Worm (Caenorhabditis elegans) whole organism, young adult: Measurements from ENCODE around the gene ZC116.1.

ENCODE experiments used
- C06A6.2 ChIP-seq: fragments of 200-800 bp; sonication (Bioruptor generic); conservative IDR thresholded peaks from 2 replicates; pipeline ENCODE4 v1.3.6; 2022; ENCODE audit warnings: missing genetic modification characterization, missing compliant biosample characterization
- F33H1.4 ChIP-seq: fragments of 200-800 bp; sonication (Bioruptor generic); IDR thresholded peaks from 2 replicates; pipeline ENCODE4 v1.3.6; 2022; ENCODE audit warnings: missing genetic modification reagents, missing genetic modification characterization, missing compliant biosample characterization
- akir-1 ChIP-seq: fragments of 200-800 bp; sonication (Bioruptor generic); optimal IDR thresholded peaks from 2 replicates; lab custom pipeline; 2018; ENCODE audit warnings: mild to moderate bottlenecking, missing genetic modification characterization, moderate library complexity, missing compliant biosample characterization
- ama-1 ChIP-seq, 3 experiments: fragments of 150-350 bp in 1 of 3; sonication (generic microtip) in 2 of 3; optimal IDR thresholded peaks; 2 replicates each; lab custom pipeline; 2014 to 2018; ENCODE audit warnings: missing biosample characterization in 2 of 3, missing genetic modification characterization in 2 of 3, missing genetic modification reagents in 2 of 3
- attf-6 ChIP-seq: fragments of 200-800 bp; sonication (Bioruptor generic); IDR thresholded peaks from 2 replicates; pipeline ENCODE4 v1.3.6; 2022; ENCODE audit warnings: missing genetic modification reagents, missing genetic modification characterization, missing compliant biosample characterization
- ceh-79 ChIP-seq: sonication (generic microtip); optimal IDR thresholded peaks from 2 replicates; lab custom pipeline; 2017; ENCODE audit warnings: mild to moderate bottlenecking, missing genetic modification characterization, missing compliant biosample characterization
- ets-4 ChIP-seq: fragments of 200-800 bp; sonication (Bioruptor generic); optimal IDR thresholded peaks from 2 replicates; lab custom pipeline; 2018; ENCODE audit warnings: mild to moderate bottlenecking, missing genetic modification characterization, missing compliant biosample characterization
- lag-1 ChIP-seq: fragments of 200-800 bp; sonication (Bioruptor generic); IDR thresholded peaks from 2 replicates; pipeline ENCODE4 v1.3.6; 2022; ENCODE audit warnings: missing genetic modification reagents, missing genetic modification characterization, missing compliant biosample characterization
- lsl-1 ChIP-seq: fragments of 200-800 bp; sonication (Bioruptor generic); optimal IDR thresholded peaks from 2 replicates; lab custom pipeline; 2018; ENCODE audit warnings: mild to moderate bottlenecking, missing genetic modification characterization, moderate library complexity, missing compliant biosample characterization
- nfya-1 ChIP-seq: sonication (generic microtip); optimal IDR thresholded peaks from 2 replicates; lab custom pipeline; 2017; ENCODE audit warnings: antibody characterized with exemption, missing compliant biosample characterization, missing genetic modification characterization, borderline replicate concordance; ENCODE audit not compliant: insufficient read depth
- rec-8 ChIP-seq, 2 experiments: sonication (generic microtip); optimal IDR thresholded peaks; 2 replicates each; lab custom pipeline; 2016; ENCODE audit warnings: mild to moderate bottlenecking in 2 of 2, missing genetic modification characterization in 2 of 2, missing genetic modification reagents in 2 of 2, missing genotype in 2 of 2, missing biosample characterization in 1 of 2, missing compliant biosample characterization in 1 of 2, moderate library complexity in 1 of 2
- snpc-4 ChIP-seq, 5 experiments: fragments of 150-350 bp in 1 of 5; sonication (generic microtip) in 4 of 5; optimal IDR thresholded peaks; 2 replicates each; lab custom pipeline; 2014 to 2018; ENCODE audit warnings: missing genetic modification characterization in 5 of 5, missing biosample characterization in 3 of 5, antibody characterized with exemption in 2 of 5, mild to moderate bottlenecking in 2 of 5, missing compliant biosample characterization in 2 of 5, missing genotype in 2 of 5, moderate library complexity in 2 of 5, missing genetic modification reagents in 1 of 5
- unc-62 ChIP-seq: fragments of 150-350 bp; optimal IDR thresholded peaks from 2 replicates; lab custom pipeline; 2014; ENCODE audit warnings: missing biosample characterization, missing genetic modification reagents, missing genetic modification characterization
- zim-3 ChIP-seq: sonication (generic microtip); optimal IDR thresholded peaks from 2 replicates; lab custom pipeline; 2017; ENCODE audit warnings: mild to moderate bottlenecking, missing genetic modification characterization, moderate library complexity, missing compliant biosample characterization

DNA sequence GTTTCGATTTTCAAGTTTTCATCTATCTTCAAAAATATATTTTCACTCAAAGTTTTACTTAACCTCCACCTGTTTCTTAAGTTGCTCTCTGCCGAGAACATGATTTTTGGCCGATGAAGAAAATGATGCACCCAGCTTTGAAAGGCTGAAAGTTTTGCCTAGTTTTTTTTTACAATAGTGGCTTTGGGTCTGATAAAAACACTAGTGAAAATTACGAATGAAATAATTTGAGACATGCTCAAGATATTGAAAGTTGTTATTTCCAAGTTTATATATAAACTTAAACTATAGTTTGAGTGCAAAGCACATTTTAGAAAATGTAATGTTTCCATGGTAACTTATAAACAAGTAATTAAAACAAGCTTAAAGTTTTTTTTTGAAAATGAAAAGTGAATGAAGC is 39.6 kb downstream of the ZC116.1 start, which contains the start of gene gpa-9:
- no peak for TF ChIP-seq ets-4 (GFP tag; lab: Kevin White, UChicago)
- TF ChIP-seq rec-8 (tag; optimal IDR thresholded peaks at IDR 0.05; lab: Kevin White, UChicago), result no peak
- TF ChIP-seq C06A6.2 (GFP tag; lab: Robert Waterston, UW), result no peak
- TF ChIP-seq attf-6 (GFP tag; lab: Robert Waterston, UW), result no peak
- TF ChIP-seq F33H1.4 (GFP tag; lab: Robert Waterston, UW), result no peak
- TF ChIP-seq nfya-1, result no peak
- TF ChIP-seq unc-62 (GFP tag; lab: Kevin White, UChicago), result no peak
- TF ChIP-seq ama-1 (optimal IDR thresholded peaks at IDR 0.05; lab: Kevin White, UChicago), result no peak
- TF ChIP-seq ama-1 (GFP tag; optimal IDR thresholded peaks at IDR 0.05; lab: Kevin White, UChicago), result no peak
- no peak for TF ChIP-seq zim-3 (tag; lab: Kevin White, UChicago)
- no peak for TF ChIP-seq lag-1 (GFP tag; lab: Robert Waterston, UW)
- no peak for TF ChIP-seq akir-1 (GFP tag; lab: Kevin White, UChicago)
- no peak for TF ChIP-seq ceh-79
- no peak for TF ChIP-seq lsl-1 (GFP tag; lab: Kevin White, UChicago)
- TF ChIP-seq snpc-4 (GFP tag; optimal IDR thresholded peaks at IDR 0.05; lab: Kevin White, UChicago), result no peak
- no peak for TF ChIP-seq snpc-4 (tag; optimal IDR thresholded peaks at IDR 0.05; lab: Kevin White, UChicago)
